Fruit fly (Drosophila melanogaster) whole organism, embryonic: ENCODE measurements around the gene CG42711.

Source experiments
- CG10209 ChIP-seq: fragments of 200-800 bp; sonication (Bioruptor generic); optimal IDR thresholded peaks from 3 replicates; lab custom pipeline; 2017; ENCODE audit warnings: missing biosample characterization, mild to moderate bottlenecking, missing genetic modification characterization, missing genetic modification reagents
- CG10267 ChIP-seq: fragments of 200-800 bp; sonication (Bioruptor generic); optimal IDR thresholded peaks from 2 replicates; lab custom pipeline; 2018; ENCODE audit warnings: missing biosample characterization, mild to moderate bottlenecking, missing genetic modification characterization, moderate library complexity
- CG12942 ChIP-seq: fragments of 200-800 bp; sonication (Bioruptor generic); optimal IDR thresholded peaks from 3 replicates; lab custom pipeline; 2016; ENCODE audit warnings: missing biosample characterization, missing genetic modification characterization
- CG13287 ChIP-seq: fragments of 200-800 bp; sonication (Bioruptor generic); IDR thresholded peaks from 2 replicates; pipeline ENCODE4 v1.3.6; 2022; ENCODE audit warnings: missing biosample characterization, missing genetic modification characterization; ENCODE audit not compliant: partially characterized antibody
- CG13424 ChIP-seq: fragments of 200-800 bp; sonication (Bioruptor generic); optimal IDR thresholded peaks from 2 replicates; lab custom pipeline; 2019; ENCODE audit warnings: missing biosample characterization, mild to moderate bottlenecking, missing genetic modification characterization, moderate library complexity
- CG14710 ChIP-seq: fragments of 200-800 bp; sonication (Bioruptor generic); optimal IDR thresholded peaks from 3 replicates; lab custom pipeline; 2019; ENCODE audit warnings: missing biosample characterization, mild to moderate bottlenecking, missing genetic modification characterization, moderate library complexity
- CG1602 ChIP-seq: fragments of 200-800 bp; sonication (Bioruptor generic); optimal IDR thresholded peaks from 3 replicates; lab custom pipeline; 2016; ENCODE audit warnings: missing biosample characterization, missing genetic modification characterization
- CG16863 ChIP-seq: fragments of 200-800 bp; sonication (Bioruptor generic); optimal IDR thresholded peaks from 3 replicates; lab custom pipeline; 2016; ENCODE audit warnings: missing biosample characterization, missing genetic modification characterization
- CG18476 ChIP-seq: fragments of 200-800 bp; sonication (Bioruptor generic); optimal IDR thresholded peaks from 2 replicates; lab custom pipeline; 2016; ENCODE audit warnings: missing biosample characterization, mild to moderate bottlenecking, missing genetic modification characterization
- CG18619 ChIP-seq: fragments of 200-800 bp; sonication (Bioruptor generic); optimal IDR thresholded peaks from 3 replicates; lab custom pipeline; 2017; ENCODE audit warnings: missing biosample characterization, mild to moderate bottlenecking, missing genetic modification characterization
- CG2129 ChIP-seq: fragments of 200-800 bp; sonication (Bioruptor generic); IDR thresholded peaks from 2 replicates; pipeline ENCODE4 v1.3.6; 2022; ENCODE audit warnings: missing biosample characterization, missing genetic modification characterization; ENCODE audit not compliant: partially characterized antibody
- CG31365 ChIP-seq: fragments of 200-800 bp; sonication (Bioruptor generic); optimal IDR thresholded peaks from 2 replicates; lab custom pipeline; 2018; ENCODE audit warnings: missing biosample characterization, mild to moderate bottlenecking, missing genetic modification characterization
- CG33557 ChIP-seq: fragments of 200-800 bp; sonication (Bioruptor generic); optimal IDR thresholded peaks from 2 replicates; lab custom pipeline; 2019; ENCODE audit warnings: missing biosample characterization, mild to moderate bottlenecking, missing genetic modification characterization, moderate library complexity
- CG43689 ChIP-seq: fragments of 200-800 bp; sonication (Bioruptor generic); IDR thresholded peaks from 2 replicates; pipeline ENCODE4 v1.3.6; 2022; ENCODE audit warnings: missing biosample characterization, missing genetic modification characterization
- CG7357 ChIP-seq: fragments of 200-800 bp; sonication (Bioruptor generic); IDR thresholded peaks from 3 replicates; pipeline ENCODE4 v1.3.6; 2022; ENCODE audit warnings: missing biosample characterization, missing genetic modification characterization
- D ChIP-seq, 2 experiments: fragments of 200-800 bp in 1 of 2; fragments of >200 bp in 1 of 2; sonication (Bioruptor generic) in 1 of 2; optimal IDR thresholded peaks; 2 replicates in 1 of 2; 3 replicates in 1 of 2; lab custom pipeline; 2017; ENCODE audit warnings: mild to moderate bottlenecking in 1 of 2, missing biosample characterization in 1 of 2, missing genetic modification characterization in 1 of 2, missing genetic modification reagents in 1 of 2
- Elba2 ChIP-seq: fragments of 200-800 bp; sonication (Bioruptor generic); optimal IDR thresholded peaks from 3 replicates; lab custom pipeline; 2016; ENCODE audit warnings: missing biosample characterization, missing genetic modification characterization
- Ets97D ChIP-seq: fragments of 200-800 bp; sonication (Bioruptor generic); optimal IDR thresholded peaks from 3 replicates; lab custom pipeline; 2016; ENCODE audit warnings: missing biosample characterization, missing genetic modification characterization
- HLH54F ChIP-seq: fragments of 200-800 bp; sonication (Bioruptor generic); optimal IDR thresholded peaks from 3 replicates; lab custom pipeline; 2016; ENCODE audit warnings: missing biosample characterization, missing genetic modification characterization
- Hmx ChIP-seq: fragments of 200-800 bp; sonication (Bioruptor generic); optimal IDR thresholded peaks from 2 replicates; lab custom pipeline; 2016; ENCODE audit warnings: missing biosample characterization, missing genetic modification characterization
- Max ChIP-seq: fragments of 200-800 bp; sonication (Bioruptor generic); optimal IDR thresholded peaks from 2 replicates; lab custom pipeline; 2016; ENCODE audit warnings: missing biosample characterization, mild to moderate bottlenecking, missing genetic modification characterization
- Six4 ChIP-seq: fragments of 200-800 bp; sonication (Bioruptor generic); optimal IDR thresholded peaks from 2 replicates; lab custom pipeline; 2016; ENCODE audit warnings: missing biosample characterization, missing genetic modification characterization
- Sox102F ChIP-seq: fragments of 200-800 bp; sonication (Bioruptor generic); optimal IDR thresholded peaks from 2 replicates; lab custom pipeline; 2018; ENCODE audit warnings: missing biosample characterization, mild to moderate bottlenecking, missing genetic modification characterization, moderate library complexity
- Ssrp ChIP-seq: fragments of 200-800 bp; sonication (Bioruptor generic); optimal IDR thresholded peaks from 2 replicates; lab custom pipeline; 2018; ENCODE audit warnings: missing biosample characterization, mild to moderate bottlenecking, missing genetic modification characterization, moderate library complexity
- Tbp ChIP-seq: fragments of >200 bp; optimal IDR thresholded peaks from 2 replicates; lab custom pipeline; 2018; ENCODE audit warnings: missing biosample characterization, missing genetic modification characterization
- aop ChIP-seq: fragments of 200-800 bp; sonication (Bioruptor generic); IDR thresholded peaks from 2 replicates; pipeline ENCODE4 v1.3.6; 2022; ENCODE audit warnings: missing biosample characterization, missing genetic modification characterization
- bsh ChIP-seq, 2 experiments: fragments of 200-800 bp; sonication (Bioruptor generic); optimal IDR thresholded peaks; 2 replicates each; lab custom pipeline; 2017 to 2018; ENCODE audit warnings: mild to moderate bottlenecking in 2 of 2, missing biosample characterization in 2 of 2, missing genetic modification characterization in 2 of 2, moderate library complexity in 1 of 2
- dan ChIP-seq: fragments of 200-800 bp; sonication (Bioruptor generic); IDR thresholded peaks from 2 replicates; pipeline ENCODE4 v1.3.6; 2022; ENCODE audit warnings: missing biosample characterization, missing genetic modification characterization
- danr ChIP-seq: fragments of 200-800 bp; sonication (Bioruptor generic); IDR thresholded peaks from 2 replicates; pipeline ENCODE4 v1.3.6; 2022; ENCODE audit warnings: missing biosample characterization, missing genetic modification characterization
- ems ChIP-seq: fragments of 200-800 bp; sonication (Bioruptor generic); optimal IDR thresholded peaks from 3 replicates; lab custom pipeline; 2016; ENCODE audit warnings: missing biosample characterization, missing genetic modification characterization
- ewg ChIP-seq: fragments of 200-800 bp; sonication (Bioruptor generic); optimal IDR thresholded peaks from 3 replicates; lab custom pipeline; 2017; ENCODE audit warnings: mild to moderate bottlenecking, missing biosample characterization, missing genetic modification reagents, missing genetic modification characterization
- hbn ChIP-seq: fragments of 200-800 bp; sonication (Bioruptor generic); IDR thresholded peaks from 2 replicates; pipeline ENCODE4 v1.3.6; 2022; ENCODE audit warnings: missing biosample characterization, missing genetic modification characterization; ENCODE audit not compliant: partially characterized antibody
- hth ChIP-seq: fragments of >200 bp; optimal IDR thresholded peaks from 2 replicates; lab custom pipeline; 2017; ENCODE audit warnings: inconsistent platforms
- ind ChIP-seq: fragments of 200-800 bp; sonication (Bioruptor generic); optimal IDR thresholded peaks from 3 replicates; lab custom pipeline; 2016; ENCODE audit warnings: missing biosample characterization, missing genetic modification characterization
- kay ChIP-seq: fragments of 200-800 bp; sonication (Bioruptor generic); optimal IDR thresholded peaks from 2 replicates; lab custom pipeline; 2016; ENCODE audit warnings: missing biosample characterization, missing genetic modification characterization
- klu ChIP-seq: fragments of 200-800 bp; sonication (Bioruptor generic); IDR thresholded peaks from 2 replicates; pipeline ENCODE4 v1.3.6; 2022; ENCODE audit warnings: missing biosample characterization, missing genetic modification characterization
- mam ChIP-seq: fragments of 200-800 bp; sonication (Bioruptor generic); optimal IDR thresholded peaks from 3 replicates; lab custom pipeline; 2016; ENCODE audit warnings: missing biosample characterization, missing genetic modification characterization
- otp ChIP-seq: fragments of 200-800 bp; sonication (Bioruptor generic); IDR thresholded peaks from 3 replicates; pipeline ENCODE4, ENCODE4 v1.3.6; 2022; ENCODE audit warnings: missing biosample characterization, missing genetic modification characterization
- seq ChIP-seq: fragments of 200-800 bp; sonication (Bioruptor generic); IDR thresholded peaks from 2 replicates; pipeline ENCODE4 v1.3.6; 2022; ENCODE audit warnings: missing biosample characterization, missing genetic modification characterization
- sug ChIP-seq: fragments of 200-800 bp; optimal IDR thresholded peaks from 2 replicates; lab custom pipeline; 2019; ENCODE audit warnings: missing biosample characterization, mild to moderate bottlenecking, missing genetic modification characterization, moderate library complexity
- tin ChIP-seq: fragments of 200-800 bp; sonication (Bioruptor generic); optimal IDR thresholded peaks from 3 replicates; lab custom pipeline; 2016; ENCODE audit warnings: missing biosample characterization, missing genetic modification characterization
- tio ChIP-seq: fragments of 200-800 bp; sonication (Bioruptor generic); optimal IDR thresholded peaks from 2 replicates; lab custom pipeline; 2017; ENCODE audit warnings: missing biosample characterization, missing genetic modification characterization, inconsistent platforms
- trem ChIP-seq: fragments of 200-800 bp; optimal IDR thresholded peaks from 3 replicates; lab custom pipeline; 2019; ENCODE audit warnings: missing biosample characterization, mild to moderate bottlenecking, missing genetic modification characterization, moderate library complexity
- ttk ChIP-seq: fragments of 200-800 bp; sonication (Bioruptor generic); IDR thresholded peaks from 2 replicates; pipeline ENCODE4 v2.1.2; 2022; ENCODE audit warnings: missing biosample characterization, missing genetic modification characterization
- tx ChIP-seq: fragments of 200-800 bp; sonication (Bioruptor generic); optimal IDR thresholded peaks from 2 replicates; lab custom pipeline; 2016; ENCODE audit warnings: missing biosample characterization, missing genetic modification characterization
- unc-4 ChIP-seq: fragments of 200-800 bp; sonication (Bioruptor generic); IDR thresholded peaks from 2 replicates; pipeline ENCODE4 v1.3.6; 2022; ENCODE audit warnings: missing biosample characterization, missing genetic modification characterization; ENCODE audit not compliant: partially characterized antibody
- wek ChIP-seq: fragments of 200-800 bp; sonication (Bioruptor generic); optimal IDR thresholded peaks from 3 replicates; lab custom pipeline; 2018; ENCODE audit warnings: missing biosample characterization, mild to moderate bottlenecking, missing genetic modification characterization, moderate library complexity
- zen2 ChIP-seq: fragments of 200-800 bp; sonication (Bioruptor generic); IDR thresholded peaks from 3 replicates; pipeline ENCODE4 v1.3.6; 2022; ENCODE audit warnings: missing biosample characterization, missing genetic modification characterization; ENCODE audit not compliant: partially characterized antibody
- zf30C ChIP-seq: fragments of 200-800 bp; sonication (Bioruptor generic); optimal IDR thresholded peaks from 3 replicates; lab custom pipeline; 2018; ENCODE audit warnings: missing biosample characterization, mild to moderate bottlenecking, missing genetic modification characterization

CG42711 gene

DNA sequence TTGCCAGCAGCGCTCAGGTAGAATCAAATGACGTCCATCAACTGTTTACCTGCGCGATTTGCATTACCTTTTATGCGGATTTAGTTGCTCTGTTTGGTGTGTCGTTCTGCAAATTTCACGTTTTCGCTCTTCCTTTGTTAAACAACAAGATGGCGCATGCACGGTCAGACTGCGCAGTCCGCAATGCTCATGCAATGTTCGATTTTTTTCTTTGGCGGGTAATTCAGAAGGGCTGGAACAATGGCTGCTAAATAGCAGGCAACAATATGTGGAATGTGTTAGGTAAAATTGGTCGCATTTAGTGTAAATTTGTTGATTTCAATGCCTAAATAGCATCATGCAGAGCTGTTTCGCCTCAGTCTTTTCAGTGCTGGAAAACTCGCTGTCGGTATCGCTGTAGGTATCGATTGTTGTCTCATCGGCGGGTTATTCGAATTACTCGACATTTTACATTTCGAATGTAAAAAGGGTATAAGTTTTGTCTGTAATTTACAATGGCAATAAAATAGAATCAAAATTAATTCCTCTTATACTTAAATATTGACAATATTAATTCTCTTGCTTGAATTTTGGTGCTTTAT, 26.7 kb downstream of the CG42711 start, which contains the start of gene Smg5 (continued):
- TF ChIP-seq CG10209 (GFP tag; lab: Kevin White, UChicago) (peak; percentile 90), aop (GFP tag; lab: Robert Waterston, UW) (peak; percentile 75; the same call in 1 of the 2 replicates), Elba2 (peak; percentile 56), CG2129 (GFP tag; lab: Robert Waterston, UW) (peak; percentile 55; the same call in 1 of the 2 replicates), ewg (GFP tag; lab: Kevin White, UChicago) (peak; percentile 97), zen2 (GFP tag; lab: Robert Waterston, UW) (peak; percentile 71; the same call in 2 of the 3 replicates), sug (tag; lab: Kevin White, UChicago) (peak; percentile 90), CG14710 (tag; lab: Kevin White, UChicago) (peak; percentile 93), CG33557 (GFP tag; lab: Kevin White, UChicago) (peak; percentile 53), CG43689 (GFP tag; lab: Robert Waterston, UW) (peak; percentile 86), CG18476 (peak; percentile 88), klu (peak; percentile 92), dan (GFP tag; lab: Robert Waterston, UW) (peak; percentile 86), ind (GFP tag; lab: Kevin White, UChicago) (peak; percentile 93), Ets97D (peak; percentile 96), ems (GFP tag; lab: Kevin White, UChicago) (peak; percentile 92), otp (GFP tag; lab: Robert Waterston, UW) (peak; percentile 87; the same call in 2 of the 3 replicates), tio (GFP tag; lab: Kevin White, UChicago) (no peak), Six4 (GFP tag; lab: Kevin White, UChicago) (peak; percentile 85), CG12942 (peak; percentile 96), trem (tag; lab: Kevin White, UChicago) (peak; percentile 78), Tbp (GFP tag; lab: Kevin White, UChicago) (no peak), D (optimal IDR thresholded peaks at IDR 0.05; lab: Kevin White, UChicago) (peak; percentile 97), D (GFP tag; optimal IDR thresholded peaks at IDR 0.05; lab: Kevin White, UChicago) (peak; percentile 89), CG7357 (GFP tag; lab: Robert Waterston, UW) (peak; percentile 91), Hmx (GFP tag; lab: Kevin White, UChicago) (peak; percentile 76), hth (no peak), CG31365 (tag; lab: Kevin White, UChicago) (no peak), mam (GFP tag; lab: Kevin White, UChicago) (peak; percentile 94), HLH54F (GFP tag; lab: Kevin White, UChicago) (peak; percentile 99), zf30C (GFP tag; lab: Kevin White, UChicago) (peak; percentile 12), CG18619 (peak; percentile 91), Sox102F (peak; percentile 98), CG13287 (GFP tag; lab: Robert Waterston, UW) (peak; percentile 93), tin (GFP tag; lab: Kevin White, UChicago) (peak; percentile 95), Ssrp (tag; lab: Kevin White, UChicago) (peak; percentile 99), danr (GFP tag; lab: Robert Waterston, UW) (peak; percentile 82), CG16863 (GFP tag; lab: Kevin White, UChicago) (peak; percentile 96), CG1602 (GFP tag; lab: Kevin White, UChicago) (peak; percentile 95), CG10267 (tag; lab: Kevin White, UChicago) (peak; percentile 98), hbn (peak; percentile 80), tx (peak; percentile 95), Max (GFP tag; lab: Kevin White, UChicago) (peak; percentile 90), seq (peak; percentile 86), ttk (GFP tag; lab: Robert Waterston, UW) (peak; percentile 95), unc-4 (GFP tag; lab: Robert Waterston, UW) (peak; percentile 72), kay (GFP tag; lab: Kevin White, UChicago) (peak; percentile 82), CG13424 (peak; percentile 99), bsh (GFP tag; optimal IDR thresholded peaks at IDR 0.05; lab: Kevin White, UChicago) (peak in 1 of 2 experiments; percentile 91), wek (peak; percentile 67)
